Worm (Caenorhabditis elegans) whole organism, L3 larva: Measurements from ENCODE around the gene nas-28.
A peak's percentile ranks its signal among the peaks of the same experiment; 100 is the strongest.

Source experiments
- R02D3.7 ChIP-seq: fragments of 150-350 bp; optimal IDR thresholded peaks from 2 replicates; lab custom pipeline; 2014; ENCODE audit warnings: missing biosample characterization, missing genetic modification characterization
- ZK546.5 ChIP-seq: sonication (generic microtip); optimal IDR thresholded peaks from 2 replicates; lab custom pipeline; 2017; ENCODE audit warnings: missing biosample characterization, missing genetic modification characterization
- aly-2 ChIP-seq: fragments of 150-350 bp; optimal IDR thresholded peaks from 2 replicates; lab custom pipeline; 2014; ENCODE audit warnings: missing biosample characterization, missing genetic modification characterization
- ceh-28 ChIP-seq: fragments of 150-350 bp; optimal IDR thresholded peaks from 2 replicates; lab custom pipeline; 2014; ENCODE audit warnings: missing biosample characterization, missing genetic modification reagents, missing genetic modification characterization
- daf-12 ChIP-seq: fragments of 150-350 bp; optimal IDR thresholded peaks from 2 replicates; lab custom pipeline; 2014; ENCODE audit warnings: missing biosample characterization, missing genetic modification reagents, missing genetic modification characterization
- egl-27 ChIP-seq: sonication (generic microtip); optimal IDR thresholded peaks from 4 replicates; lab custom pipeline; 2017; ENCODE audit warnings: missing biosample characterization, missing genetic modification reagents, missing genetic modification characterization
- egl-5 ChIP-seq: fragments of 150-350 bp; optimal IDR thresholded peaks from 2 replicates; lab custom pipeline; 2017; ENCODE audit warnings: missing biosample characterization, missing genetic modification reagents, missing genetic modification characterization, inconsistent platforms
- elt-1 ChIP-seq: fragments of 150-350 bp; optimal IDR thresholded peaks from 2 replicates; lab custom pipeline; 2014; ENCODE audit warnings: missing biosample characterization, missing genetic modification characterization
- elt-2 ChIP-seq: sonication (generic microtip); optimal IDR thresholded peaks from 2 replicates; lab custom pipeline; 2016; ENCODE audit warnings: missing genetic modification reagents, mild to moderate bottlenecking, missing genetic modification characterization, missing compliant biosample characterization
- elt-3 ChIP-seq, 3 experiments: fragments of 150-350 bp in 1 of 3; sonication (generic microtip) in 2 of 3; optimal IDR thresholded peaks; 2 replicates in 2 of 3; 4 replicates in 1 of 3; lab custom pipeline; 2014 to 2017; ENCODE audit warnings: missing biosample characterization in 3 of 3, missing genetic modification characterization in 3 of 3
- fos-1 ChIP-seq: fragments of 150-350 bp; optimal IDR thresholded peaks from 2 replicates; lab custom pipeline; 2014; ENCODE audit warnings: missing biosample characterization, missing genetic modification characterization
- hmg-11 ChIP-seq: sonication (generic microtip); optimal IDR thresholded peaks from 2 replicates; lab custom pipeline; 2016; ENCODE audit warnings: missing genetic modification characterization, missing compliant biosample characterization
- lin-15B ChIP-seq: fragments of 150-350 bp; optimal IDR thresholded peaks from 2 replicates; lab custom pipeline; 2014; ENCODE audit warnings: missing biosample characterization, missing genetic modification characterization
- mml-1 ChIP-seq: fragments of 150-350 bp; sonication (generic microtip); optimal IDR thresholded peaks from 3 replicates; lab custom pipeline; 2014; ENCODE audit warnings: missing biosample characterization, missing genetic modification characterization
- nfya-1 ChIP-seq: sonication (generic microtip); optimal IDR thresholded peaks from 2 replicates; lab custom pipeline; 2017; ENCODE audit warnings: missing genetic modification characterization, mild to moderate bottlenecking, missing compliant biosample characterization, antibody characterized with exemption, moderate library complexity; ENCODE audit not compliant: insufficient read depth
- nhr-12 ChIP-seq: fragments of 150-350 bp; optimal IDR thresholded peaks from 2 replicates; lab custom pipeline; 2014; ENCODE audit warnings: missing biosample characterization, missing genetic modification characterization
- nhr-23 ChIP-seq: fragments of 150-350 bp; optimal IDR thresholded peaks from 2 replicates; lab custom pipeline; 2014; ENCODE audit warnings: missing biosample characterization, missing genetic modification reagents, missing genetic modification characterization
- nhr-237 ChIP-seq: fragments of 150-350 bp; optimal IDR thresholded peaks from 2 replicates; lab custom pipeline; 2014; ENCODE audit warnings: missing biosample characterization, missing genetic modification characterization
- nhr-28 ChIP-seq: fragments of 150-350 bp; optimal IDR thresholded peaks from 2 replicates; lab custom pipeline; 2014; ENCODE audit warnings: missing biosample characterization, missing genetic modification characterization
- nhr-43 ChIP-seq: sonication (generic microtip); optimal IDR thresholded peaks from 2 replicates; lab custom pipeline; 2016; ENCODE audit warnings: mild to moderate bottlenecking, missing genetic modification characterization, missing compliant biosample characterization; ENCODE audit not compliant: poor library complexity, severe bottlenecking
- nhr-67 ChIP-seq: fragments of 150-350 bp; optimal IDR thresholded peaks from 2 replicates; lab custom pipeline; 2014; ENCODE audit warnings: missing biosample characterization, missing genetic modification characterization
- nhr-76 ChIP-seq: fragments of 150-350 bp; sonication (generic microtip); optimal IDR thresholded peaks from 5 replicates; lab custom pipeline; 2014; ENCODE audit warnings: missing biosample characterization, missing genetic modification characterization
- pha-4 ChIP-seq: fragments of 150-350 bp; optimal IDR thresholded peaks from 2 replicates; lab custom pipeline; 2014; ENCODE audit warnings: missing biosample characterization, missing genetic modification reagents, missing genetic modification characterization
- pqm-1 ChIP-seq: fragments of 150-350 bp; optimal IDR thresholded peaks from 2 replicates; lab custom pipeline; 2017; ENCODE audit warnings: missing biosample characterization, missing genetic modification characterization, inconsistent platforms
- skn-1 ChIP-seq: fragments of 150-350 bp; optimal IDR thresholded peaks from 2 replicates; lab custom pipeline; 2014; ENCODE audit warnings: missing biosample characterization, missing genetic modification characterization
- tbx-2 ChIP-seq: sonication (generic microtip); optimal IDR thresholded peaks from 2 replicates; lab custom pipeline; 2016; ENCODE audit warnings: mild to moderate bottlenecking, missing genetic modification characterization, missing compliant biosample characterization
- unc-39 ChIP-seq: sonication (generic microtip); optimal IDR thresholded peaks from 4 replicates; lab custom pipeline; 2017; ENCODE audit warnings: missing biosample characterization, missing genetic modification characterization
- zag-1 ChIP-seq: fragments of 150-350 bp; optimal IDR thresholded peaks from 2 replicates; lab custom pipeline; 2014; ENCODE audit warnings: missing biosample characterization, missing genetic modification characterization
- ztf-11 ChIP-seq: fragments of 150-350 bp; optimal IDR thresholded peaks from 2 replicates; lab custom pipeline; 2014; ENCODE audit warnings: missing biosample characterization, missing genetic modification characterization
- ztf-4 ChIP-seq: fragments of 150-350 bp; optimal IDR thresholded peaks from 2 replicates; lab custom pipeline; 2014; ENCODE audit warnings: missing biosample characterization, missing genetic modification characterization

nas-28 gene

ce11 chrIII:6157708-6158321 is 25.2 kb downstream of the nas-28 start, which contains the start of gene anmt-2:
Gene anmt-2 (minus strand): TSS chrIII:6157758.
- TF ChIP-seq skn-1 (tag; lab: Kevin White, UChicago), result no peak
- TF ChIP-seq egl-5 (tag; lab: Kevin White, UChicago), result peak; percentile 35
- no peak for TF ChIP-seq tbx-2
- TF ChIP-seq pha-4 (tag; lab: Kevin White, UChicago), result peak; percentile 57
- TF ChIP-seq egl-27 (tag; lab: Kevin White, UChicago), result no peak

ce11 chrIII:6155787-6156186 is 27.2 kb downstream of the nas-28 start:
- TF ChIP-seq pqm-1, result no peak
- TF ChIP-seq, all 47 proteins: peak for 0

ce11 chrIII:6154586-6154985 is 28.4 kb downstream of the nas-28 start:
- TF ChIP-seq daf-12 (tag; lab: Kevin White, UChicago) (no peak), elt-2 (tag; lab: Kevin White, UChicago) (no peak), lin-15B (no peak), aly-2 (tag; lab: Kevin White, UChicago) (no peak), nfya-1 (no peak), fos-1 (tag; lab: Kevin White, UChicago) (no peak), egl-5 (tag; lab: Kevin White, UChicago) (no peak), ztf-4 (no peak), hmg-11 (tag; lab: Kevin White, UChicago) (no peak), nhr-43 (tag; lab: Kevin White, UChicago) (no peak), nhr-12 (tag; lab: Kevin White, UChicago) (no peak)

ce11 chrIII:6149467-6150072 is 33.4 kb downstream of the nas-28 start, which contains the start of the genes wht-7 and Y42G9A.1:
Gene wht-7 (minus strand): TSS chrIII:6149597.
Gene Y42G9A.1 (plus strand): TSS chrIII:6149961.
- TF ChIP-seq unc-39 (tag; lab: Kevin White, UChicago), result no peak
- TF ChIP-seq pqm-1, result peak; percentile 64
- TF ChIP-seq elt-2 (tag; lab: Kevin White, UChicago), result peak; percentile 80
- no peak for TF ChIP-seq hmg-11 (tag; lab: Kevin White, UChicago)
- TF ChIP-seq ztf-11 (tag; lab: Kevin White, UChicago), result no peak
- TF ChIP-seq mml-1, result no peak
- TF ChIP-seq egl-27 (tag; lab: Kevin White, UChicago), result no peak
- no peak for TF ChIP-seq nhr-76 (tag; lab: Kevin White, UChicago)
- no peak for TF ChIP-seq nhr-23 (tag; lab: Kevin White, UChicago)
- no peak for TF ChIP-seq elt-1 (tag; lab: Kevin White, UChicago)
- TF ChIP-seq nhr-12 (tag; lab: Kevin White, UChicago), result no peak
- TF ChIP-seq R02D3.7 (tag; lab: Kevin White, UChicago), result no peak
- TF ChIP-seq nhr-43 (tag; lab: Kevin White, UChicago), result no peak
- no peak for TF ChIP-seq elt-3 (tag; optimal IDR thresholded peaks at IDR 0.05; lab: Kevin White, UChicago)
- peak; percentile 8 for TF ChIP-seq pha-4 (tag; lab: Kevin White, UChicago)
- TF ChIP-seq nhr-237 (tag; lab: Kevin White, UChicago), result no peak
- no peak for TF ChIP-seq nfya-1
- TF ChIP-seq zag-1 (tag; lab: Kevin White, UChicago), result no peak
- TF ChIP-seq aly-2 (tag; lab: Kevin White, UChicago), result no peak
- no peak for TF ChIP-seq nhr-28
- TF ChIP-seq ZK546.5 (tag; lab: Kevin White, UChicago), result no peak
- TF ChIP-seq skn-1 (tag; lab: Kevin White, UChicago), result no peak
- no peak for TF ChIP-seq nhr-67 (tag; lab: Kevin White, UChicago)
- TF ChIP-seq ceh-28 (tag; lab: Kevin White, UChicago), result peak; percentile 14

ce11 chrIII:6148684-6149083 is 34.3 kb downstream of the nas-28 start:
- peak; percentile 52 for TF ChIP-seq nhr-43 (tag; lab: Kevin White, UChicago)
- TF ChIP-seq aly-2 (tag; lab: Kevin White, UChicago), result no peak
